Fruit fly (Drosophila melanogaster): Measurements from ENCODE around the gene Karl.

- TF ChIP-seq esg (GFP tag; conservative IDR thresholded peaks at IDR 0.05), result no peak
- no peak for TF ChIP-seq CG32767 (GFP tag; IDR thresholded peaks at IDR 0.05)
- TF ChIP-seq ap (GFP tag; IDR thresholded peaks at IDR 0.05), result no peak
- TF ChIP-seq CG12769 (tag; optimal IDR thresholded peaks at IDR 0.05), result no peak
- TF ChIP-seq tll (GFP tag; optimal IDR thresholded peaks at IDR 0.05), result no peak
- no peak for TF ChIP-seq NK7.1 (GFP tag; optimal IDR thresholded peaks at IDR 0.05)
- TF ChIP-seq CG13775 (GFP tag; optimal IDR thresholded peaks at IDR 0.05), result no peak
These were observed 9.7 kb downstream of the Karl start for dm6 chrX:11796925-11797324.
